Worm (Caenorhabditis elegans): ENCODE measurements around the gene mrpl-20.

Gene mrpl-20

ce11 chrII:13315637-13316523, 22.2 kb upstream of the mrpl-20 start:
- TF ChIP-seq ceh-28 (tag; optimal IDR thresholded peaks at IDR 0.05): peak; percentile 100
- TF ChIP-seq ZK337.2 (GFP tag; IDR thresholded peaks at IDR 0.05): no peak

DNA sequence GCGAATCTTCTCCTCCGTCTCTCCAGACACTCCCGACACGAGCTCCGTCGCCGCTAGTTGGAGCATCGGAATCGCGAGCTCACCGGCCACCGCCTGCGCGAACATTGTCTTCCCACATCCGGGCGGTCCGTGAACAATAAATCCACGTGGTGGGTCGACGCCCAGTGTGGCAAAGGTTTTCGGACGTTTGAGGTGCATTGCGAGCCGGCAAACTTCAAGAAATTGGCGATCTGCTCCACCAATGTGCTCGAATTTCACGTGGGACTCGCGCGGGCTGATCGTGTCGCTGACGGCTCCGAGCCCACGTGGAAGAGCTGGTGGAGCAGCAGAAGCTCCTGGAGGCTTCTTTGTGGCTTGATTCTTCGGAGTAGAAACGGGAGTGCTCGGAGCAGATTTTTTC, 21.5 kb upstream of the mrpl-20 start:
- TF ChIP-seq ztf-11 (tag; optimal IDR thresholded peaks at IDR 0.05) (no peak), set-16 (GFP tag; IDR thresholded peaks at IDR 0.05) (peak; percentile 84), dmd-9 (GFP tag; IDR thresholded peaks at IDR 0.05) (0 out of 2 replicates have a peak, but pooled peaks have one; percentile 13)

ce11 chrII:13320811-13321210, 17.3 kb upstream of the mrpl-20 start, which contains the start of gene mac-1:
Gene mac-1, minus strand, starts transcription at chrII:13320911.
- no peak for TF ChIP-seq lsy-2 (tag; optimal IDR thresholded peaks at IDR 0.05)
- no peak for TF ChIP-seq nhr-76 (tag; optimal IDR thresholded peaks at IDR 0.05)
- no peak for TF ChIP-seq hlh-11 (tag; optimal IDR thresholded peaks at IDR 0.05)
- TF ChIP-seq ceh-82 (tag; optimal IDR thresholded peaks at IDR 0.05): no peak
- TF ChIP-seq sdz-12 (GFP tag; optimal IDR thresholded peaks at IDR 0.05): no peak
- no peak for TF ChIP-seq vab-7 (GFP tag; IDR thresholded peaks at IDR 0.05)

- TF ChIP-seq mxl-3 (GFP tag; optimal IDR thresholded peaks at IDR 0.05) (no peak), Y75B8A.6 (GFP tag; IDR thresholded peaks at IDR 0.05) (no peak), F49E8.2 (tag; optimal IDR thresholded peaks at IDR 0.05; ENCODE audit: borderline replicate concordance) (no peak), aha-1 (tag) (peak; percentile 34)
These were observed 16.8 kb upstream of the mrpl-20 start for ce11 chrII:13321235-13321634.

- TF ChIP-seq aha-1 (tag) (peak; percentile 75), set-16 (GFP tag; IDR thresholded peaks at IDR 0.05) (peak; percentile 88), F10B5.3 (tag; optimal IDR thresholded peaks at IDR 0.05) (no peak)
These were observed 12.8 kb upstream of the mrpl-20 start for ce11 chrII:13325290-13325689.

ce11 chrII:13326478-13326877, 11.6 kb upstream of the mrpl-20 start:
- TF ChIP-seq pqm-1 (tag; optimal IDR thresholded peaks at IDR 0.05): no peak
- TF ChIP-seq set-16 (GFP tag; IDR thresholded peaks at IDR 0.05): peak; percentile 41; the same call in 1 of the 2 replicates
- peak; percentile 91 for TF ChIP-seq aha-1 (tag)

DNA sequence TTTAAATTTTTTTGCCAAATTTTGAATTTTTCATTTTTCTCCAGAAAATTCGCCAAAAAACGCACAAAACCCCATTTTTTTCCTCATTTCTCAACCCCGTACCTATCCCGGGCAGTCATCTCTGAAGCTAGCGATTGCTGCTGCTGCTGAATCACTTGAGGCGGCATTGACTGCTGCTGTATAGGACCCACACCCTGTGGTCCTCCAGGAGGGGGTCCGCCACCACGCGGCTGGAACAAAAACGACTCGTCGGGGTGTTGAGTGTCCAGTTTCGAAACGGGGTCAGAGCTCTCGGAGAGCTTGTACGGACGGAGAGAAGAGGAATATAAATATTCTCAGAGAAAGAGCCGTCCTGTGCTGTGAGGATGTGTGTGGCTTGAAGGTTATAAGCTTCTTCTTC, 7.7 kb upstream of the mrpl-20 start, which contains the start of gene sam-10:
Gene sam-10, minus strand, starts transcription at position 167 of the 400 bp plus-strand sequence.
- TF ChIP-seq set-16 (GFP tag; IDR thresholded peaks at IDR 0.05) (peak; percentile 66), tag-97 (GFP tag; IDR thresholded peaks at IDR 0.05) (no peak)

- peak; percentile 22 for TF ChIP-seq pqm-1 (tag; optimal IDR thresholded peaks at IDR 0.05)
- no peak for TF ChIP-seq set-16 (GFP tag; IDR thresholded peaks at IDR 0.05)
- TF ChIP-seq zip-2 (tag; optimal IDR thresholded peaks at IDR 0.05): no peak
- no peak for TF ChIP-seq Y105C5A.15 (GFP tag; IDR thresholded peaks at IDR 0.05)
- no peak for TF ChIP-seq pha-4 (GFP tag; IDR thresholded peaks at IDR 0.05)
- TF ChIP-seq pha-4 (tag; optimal IDR thresholded peaks at IDR 0.05): peak; percentile 52
- no peak for TF ChIP-seq mxl-2 (GFP tag; conservative IDR thresholded peaks at IDR 0.05)
- TF ChIP-seq nhr-28 (tag; optimal IDR thresholded peaks at IDR 0.05): peak; percentile 73
- TF ChIP-seq mxl-3 (GFP tag; optimal IDR thresholded peaks at IDR 0.05): peak; percentile 79
- no peak for TF ChIP-seq daf-16 (GFP tag; optimal IDR thresholded peaks at IDR 0.05)
- TF ChIP-seq daf-16 (tag; optimal IDR thresholded peaks at IDR 0.05): peak; percentile 40
- TF ChIP-seq daf-12 (tag; optimal IDR thresholded peaks at IDR 0.05): no peak
- TF ChIP-seq hlh-11 (tag; optimal IDR thresholded peaks at IDR 0.05): peak; percentile 47
- TF ChIP-seq dmd-6 (GFP tag; IDR thresholded peaks at IDR 0.05): peak; percentile 72
These were observed 4.8 kb upstream of the mrpl-20 start for ce11 chrII:13333103-13333764.
